Fruit fly (Drosophila melanogaster) whole organism, embryonic: ENCODE measurements around the gene CG17230.
A peak's percentile ranks its signal among the peaks of the same experiment; 100 is the strongest.

Experiments
- Asciz ChIP-seq: fragments of 200-800 bp; sonication (Bioruptor generic); optimal IDR thresholded peaks from 2 replicates; lab custom pipeline; 2017; ENCODE audit warnings: missing biosample characterization, mild to moderate bottlenecking, missing genetic modification characterization, missing genetic modification reagents
- Bdp1 ChIP-seq: fragments of 200-800 bp; sonication (Bioruptor generic); optimal IDR thresholded peaks from 3 replicates; lab custom pipeline; 2016; ENCODE audit warnings: missing biosample characterization, missing genetic modification characterization
- BtbVII ChIP-seq: fragments of 200-800 bp; sonication (Bioruptor generic); optimal IDR thresholded peaks from 3 replicates; lab custom pipeline; 2017; ENCODE audit warnings: missing biosample characterization, mild to moderate bottlenecking, missing genetic modification characterization
- C15 ChIP-seq: fragments of 200-800 bp; sonication (Bioruptor generic); IDR thresholded peaks from 3 replicates; pipeline ENCODE4 v1.3.6; 2022; ENCODE audit warnings: missing biosample characterization, missing genetic modification characterization
- CG10209 ChIP-seq: fragments of 200-800 bp; sonication (Bioruptor generic); optimal IDR thresholded peaks from 3 replicates; lab custom pipeline; 2017; ENCODE audit warnings: missing biosample characterization, mild to moderate bottlenecking, missing genetic modification characterization, missing genetic modification reagents
- CG11085 ChIP-seq: fragments of 200-800 bp; sonication (Bioruptor generic); IDR thresholded peaks from 2 replicates; pipeline ENCODE4 v1.3.6; 2022; ENCODE audit warnings: missing biosample characterization, missing genetic modification characterization
- CG11696 ChIP-seq: fragments of 200-800 bp; sonication (Bioruptor generic); IDR thresholded peaks from 2 replicates; pipeline ENCODE4 v1.3.6; 2022; ENCODE audit warnings: missing biosample characterization, missing genetic modification characterization
- CG12942 ChIP-seq: fragments of 200-800 bp; sonication (Bioruptor generic); optimal IDR thresholded peaks from 3 replicates; lab custom pipeline; 2016; ENCODE audit warnings: missing biosample characterization, missing genetic modification characterization
- CG13624 ChIP-seq: fragments of 200-800 bp; sonication (Bioruptor generic); optimal IDR thresholded peaks from 2 replicates; lab custom pipeline; 2016; ENCODE audit warnings: missing biosample characterization, missing genetic modification characterization
- CG14441 ChIP-seq: fragments of 200-800 bp; sonication (Bioruptor generic); IDR thresholded peaks from 2 replicates; pipeline ENCODE4 v1.3.6; 2022; ENCODE audit warnings: missing biosample characterization, missing genetic modification characterization
- CG14710 ChIP-seq: fragments of 200-800 bp; sonication (Bioruptor generic); optimal IDR thresholded peaks from 3 replicates; lab custom pipeline; 2019; ENCODE audit warnings: missing biosample characterization, mild to moderate bottlenecking, missing genetic modification characterization, moderate library complexity
- CG17361 ChIP-seq: fragments of 200-800 bp; sonication (Bioruptor generic); IDR thresholded peaks from 3 replicates; pipeline ENCODE4 v1.3.6; 2022; ENCODE audit warnings: missing biosample characterization, missing genetic modification characterization
- CG1792 ChIP-seq: fragments of 200-800 bp; sonication (Bioruptor generic); optimal IDR thresholded peaks from 2 replicates; lab custom pipeline; 2016; ENCODE audit warnings: missing biosample characterization, missing genetic modification characterization
- CG18764 ChIP-seq: fragments of 200-800 bp; sonication (Bioruptor generic); optimal IDR thresholded peaks from 3 replicates; lab custom pipeline; 2016; ENCODE audit warnings: missing biosample characterization, missing genetic modification characterization
- CG42726 ChIP-seq: fragments of 200-800 bp; sonication (Bioruptor generic); IDR thresholded peaks from 2 replicates; pipeline ENCODE4 v1.3.6; 2022; ENCODE audit warnings: missing biosample characterization, missing genetic modification characterization; ENCODE audit not compliant: partially characterized antibody
- CG43689 ChIP-seq: fragments of 200-800 bp; sonication (Bioruptor generic); IDR thresholded peaks from 2 replicates; pipeline ENCODE4 v1.3.6; 2022; ENCODE audit warnings: missing biosample characterization, missing genetic modification characterization
- CG4730 ChIP-seq: fragments of 200-800 bp; sonication (Bioruptor generic); IDR thresholded peaks from 2 replicates; pipeline ENCODE4 v1.3.6; 2022; ENCODE audit warnings: missing biosample characterization, missing genetic modification characterization
- CG6683 ChIP-seq: fragments of 200-800 bp; sonication (Bioruptor generic); optimal IDR thresholded peaks from 2 replicates; lab custom pipeline; 2017; ENCODE audit warnings: missing biosample characterization, mild to moderate bottlenecking, missing genetic modification characterization, missing genetic modification reagents
- CG7963 ChIP-seq: fragments of 200-800 bp; sonication (Bioruptor generic); IDR thresholded peaks from 3 replicates; pipeline ENCODE4 v1.3.6; 2022; ENCODE audit warnings: missing biosample characterization, missing genetic modification characterization; ENCODE audit not compliant: partially characterized antibody
- CG9215 ChIP-seq: fragments of 200-800 bp; sonication (Bioruptor generic); IDR thresholded peaks from 2 replicates; pipeline ENCODE4 v1.3.6; 2022; ENCODE audit warnings: missing biosample characterization, missing genetic modification characterization
- CG9609 ChIP-seq: fragments of 200-800 bp; sonication (Bioruptor generic); optimal IDR thresholded peaks from 3 replicates; lab custom pipeline; 2016; ENCODE audit warnings: missing biosample characterization, missing genetic modification characterization
- CkIIα-i1 ChIP-seq: fragments of 200-800 bp; sonication (Bioruptor generic); IDR thresholded peaks from 2 replicates; pipeline ENCODE4 v1.3.6; 2022; ENCODE audit warnings: missing biosample characterization, missing genetic modification characterization
- ERR ChIP-seq: fragments of 200-800 bp; sonication (Bioruptor generic); optimal IDR thresholded peaks from 2 replicates; lab custom pipeline; 2016; ENCODE audit warnings: missing biosample characterization, missing genetic modification characterization
- Gsc ChIP-seq: fragments of 200-800 bp; sonication (Bioruptor generic); IDR thresholded peaks from 2 replicates; pipeline ENCODE4 v1.3.6; 2022; ENCODE audit warnings: missing biosample characterization, missing genetic modification characterization
- H2.0 ChIP-seq: fragments of 200-800 bp; sonication (Bioruptor generic); IDR thresholded peaks from 2 replicates; pipeline ENCODE4 v1.3.6; 2022; ENCODE audit warnings: missing biosample characterization, missing genetic modification characterization
- Hand ChIP-seq: fragments of 200-800 bp; sonication (Bioruptor generic); optimal IDR thresholded peaks from 2 replicates; lab custom pipeline; 2017; ENCODE audit warnings: mild to moderate bottlenecking, missing biosample characterization, missing genetic modification reagents, missing genetic modification characterization
- Hr39 ChIP-seq: fragments of >200 bp; optimal IDR thresholded peaks from 2 replicates; lab custom pipeline; 2017
- Hr78 ChIP-seq, 2 experiments: fragments of 200-800 bp in 1 of 2; fragments of >200 bp in 1 of 2; sonication (Bioruptor generic) in 1 of 2; optimal IDR thresholded peaks; 2 replicates each; lab custom pipeline; 2017 to 2019; ENCODE audit warnings: missing biosample characterization in 2 of 2, missing genetic modification characterization in 2 of 2, mild to moderate bottlenecking in 1 of 2, moderate library complexity in 1 of 2
- Med ChIP-seq: fragments of 200-800 bp; sonication (Bioruptor generic); peaks from one replicate; lab custom pipeline; 2016; ENCODE audit warnings: missing biosample characterization, missing genetic modification characterization, mild to moderate bottlenecking, inconsistent platforms, moderate library complexity
- Meics ChIP-seq: fragments of 200-800 bp; sonication (Bioruptor generic); optimal IDR thresholded peaks from 2 replicates; lab custom pipeline; 2017; ENCODE audit warnings: missing biosample characterization, mild to moderate bottlenecking, missing genetic modification characterization
- NK7.1 ChIP-seq: fragments of 200-800 bp; sonication (Bioruptor generic); optimal IDR thresholded peaks from 3 replicates; lab custom pipeline; 2016; ENCODE audit warnings: missing biosample characterization, missing genetic modification characterization
- Oli ChIP-seq: fragments of 200-800 bp; sonication (Bioruptor generic); optimal IDR thresholded peaks from 2 replicates; lab custom pipeline; 2018; ENCODE audit warnings: missing biosample characterization, mild to moderate bottlenecking, missing genetic modification characterization, moderate library complexity
- PHDP ChIP-seq: fragments of 200-800 bp; sonication (Bioruptor generic); optimal IDR thresholded peaks from 3 replicates; lab custom pipeline; 2018; ENCODE audit warnings: missing biosample characterization, mild to moderate bottlenecking, missing genetic modification characterization, moderate library complexity
- Six4 ChIP-seq: fragments of 200-800 bp; sonication (Bioruptor generic); optimal IDR thresholded peaks from 2 replicates; lab custom pipeline; 2016; ENCODE audit warnings: missing biosample characterization, missing genetic modification characterization
- Sry-δ ChIP-seq: fragments of 200-800 bp; sonication (Bioruptor generic); optimal IDR thresholded peaks from 2 replicates; lab custom pipeline; 2016; ENCODE audit warnings: missing biosample characterization, missing genetic modification characterization
- ase ChIP-seq: fragments of 200-800 bp; sonication (Bioruptor generic); IDR thresholded peaks from 3 replicates; pipeline ENCODE4 v1.3.6; 2022; ENCODE audit warnings: missing biosample characterization, missing genetic modification characterization
- br ChIP-seq: fragments of >200 bp; optimal IDR thresholded peaks from 2 replicates; lab custom pipeline; 2017
- caup ChIP-seq: fragments of 200-800 bp; sonication (Bioruptor generic); optimal IDR thresholded peaks from 3 replicates; lab custom pipeline; 2017; ENCODE audit warnings: missing biosample characterization, mild to moderate bottlenecking, missing genetic modification characterization, moderate library complexity; ENCODE audit not compliant: severe bottlenecking
- fd64A ChIP-seq: fragments of 200-800 bp; sonication (Bioruptor generic); optimal IDR thresholded peaks from 3 replicates; lab custom pipeline; 2018; ENCODE audit warnings: missing biosample characterization, mild to moderate bottlenecking, missing genetic modification characterization
- gce ChIP-seq: fragments of 200-800 bp; sonication (Bioruptor generic); IDR thresholded peaks from 3 replicates; pipeline ENCODE4 v1.3.6; 2022; ENCODE audit warnings: missing biosample characterization, missing genetic modification characterization
- h ChIP-seq: fragments of >200 bp; optimal IDR thresholded peaks from 2 replicates; lab custom pipeline; 2017
- her ChIP-seq: fragments of 200-800 bp; sonication (Bioruptor generic); optimal IDR thresholded peaks from 2 replicates; lab custom pipeline; 2016; ENCODE audit warnings: missing biosample characterization, missing genetic modification characterization
- lbe ChIP-seq: fragments of 200-800 bp; sonication (Bioruptor generic); optimal IDR thresholded peaks from 2 replicates; lab custom pipeline; 2016; ENCODE audit warnings: missing biosample characterization, mild to moderate bottlenecking, missing genetic modification characterization
- mirr ChIP-seq: fragments of 200-800 bp; sonication (Bioruptor generic); optimal IDR thresholded peaks from 3 replicates; lab custom pipeline; 2018; ENCODE audit warnings: missing biosample characterization, mild to moderate bottlenecking, missing genetic modification characterization
- nau ChIP-seq: fragments of 200-800 bp; sonication (Bioruptor generic); optimal IDR thresholded peaks from 3 replicates; lab custom pipeline; 2017; ENCODE audit warnings: missing biosample characterization, mild to moderate bottlenecking, missing genetic modification characterization, missing genetic modification reagents
- phol ChIP-seq: fragments of 200-800 bp; sonication (Bioruptor generic); optimal IDR thresholded peaks from 3 replicates; lab custom pipeline; 2018; ENCODE audit warnings: missing biosample characterization, mild to moderate bottlenecking, missing genetic modification characterization, moderate library complexity
- ranshi ChIP-seq: fragments of 200-800 bp; sonication (Bioruptor generic); IDR thresholded peaks from 2 replicates; pipeline ENCODE4 v1.3.6; 2022; ENCODE audit warnings: missing biosample characterization, missing genetic modification characterization
- sr ChIP-seq: fragments of 200-800 bp; sonication (Bioruptor generic); IDR thresholded peaks from 3 replicates; pipeline ENCODE4 v1.3.6; 2022; ENCODE audit warnings: missing biosample characterization, missing genetic modification characterization
- tll ChIP-seq, 2 experiments: fragments of 200-800 bp in 1 of 2; fragments of >200 bp in 1 of 2; sonication (Bioruptor generic) in 1 of 2; optimal IDR thresholded peaks; 2 replicates each; lab custom pipeline; 2017 to 2019; ENCODE audit warnings: missing biosample characterization in 2 of 2, missing genetic modification characterization in 2 of 2, mild to moderate bottlenecking in 1 of 2, moderate library complexity in 1 of 2
- toy ChIP-seq: fragments of 200-800 bp; sonication (Bioruptor generic); IDR thresholded peaks from 2 replicates; pipeline ENCODE4 v1.3.6; 2022; ENCODE audit warnings: missing biosample characterization, missing genetic modification characterization
- wor ChIP-seq: fragments of 200-800 bp; sonication (Bioruptor generic); IDR thresholded peaks from 2 replicates; pipeline ENCODE4 v1.3.6; 2022; ENCODE audit warnings: missing biosample characterization, missing genetic modification characterization

CG17230 gene

DNA sequence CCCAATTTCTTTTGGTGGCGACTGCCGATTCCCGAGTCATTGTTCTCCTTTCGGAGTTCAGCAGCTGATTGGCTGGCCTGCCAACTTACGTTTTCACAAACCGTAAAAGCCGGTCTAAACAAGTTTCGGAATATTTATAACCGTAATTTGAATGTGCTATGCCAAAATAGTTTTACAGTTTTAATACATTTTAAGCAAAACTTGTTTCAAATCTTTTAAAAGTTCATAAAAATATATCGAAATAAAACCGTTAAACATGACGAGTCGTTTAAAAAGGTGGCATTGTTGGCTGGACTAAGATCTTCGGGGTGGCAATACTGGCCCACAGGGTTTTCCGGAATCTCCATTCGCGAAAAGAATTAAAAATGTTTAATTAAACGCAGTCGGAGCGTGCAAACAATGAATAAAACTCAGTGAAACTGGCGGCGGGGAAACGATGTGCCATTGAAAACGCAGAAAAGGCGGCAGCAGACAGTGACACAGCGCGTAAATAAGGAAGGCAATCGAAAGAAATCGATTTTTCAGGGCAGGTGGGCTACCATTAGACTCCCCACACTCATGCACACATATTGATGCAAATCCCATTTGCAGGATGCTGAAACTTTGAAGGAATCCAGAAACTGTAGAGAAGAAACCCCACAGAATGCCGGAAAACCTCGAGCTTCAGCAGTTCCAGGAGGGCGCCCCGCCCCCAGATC lies 1.9 kb upstream of the CG17230 start, which contains the start of the genes Exd2 and CG5281 (continued):
- TF ChIP-seq Oli (tag; lab: Kevin White, UChicago): peak; percentile 48
- no peak for TF ChIP-seq nau (GFP tag; lab: Kevin White, UChicago)
- peak; percentile 76 for TF ChIP-seq phol
- no peak for TF ChIP-seq br (lab: Kevin White, UChicago)
- TF ChIP-seq Meics (GFP tag; lab: Kevin White, UChicago): peak; percentile 62
- peak; percentile 16 for TF ChIP-seq CG13624
- no peak for TF ChIP-seq CG42726
- TF ChIP-seq CG7963 (GFP tag; lab: Robert Waterston, UW): no peak
- no peak for TF ChIP-seq ase (GFP tag; lab: Robert Waterston, UW)
- no peak for TF ChIP-seq BtbVII
- TF ChIP-seq Bdp1 (GFP tag; lab: Kevin White, UChicago): peak; percentile 27
- TF ChIP-seq lbe (GFP tag; lab: Kevin White, UChicago): no peak
- peak; percentile 7 for TF ChIP-seq mirr
- peak; percentile 65 for TF ChIP-seq PHDP (tag; lab: Kevin White, UChicago)
- no peak for TF ChIP-seq wor (GFP tag; lab: Robert Waterston, UW)
- no peak for TF ChIP-seq Hand (GFP tag; lab: Kevin White, UChicago)
- TF ChIP-seq CG17361 (GFP tag; lab: Robert Waterston, UW): peak; percentile 64; the same call in 2 of the 3 replicates
- no peak for TF ChIP-seq C15 (GFP tag; lab: Robert Waterston, UW)
- no peak for TF ChIP-seq h (lab: Kevin White, UChicago)
- peak; percentile 42 for TF ChIP-seq CG10209 (GFP tag; lab: Kevin White, UChicago)
- no peak for TF ChIP-seq toy
- TF ChIP-seq CG11085: no peak
- TF ChIP-seq CG9215 (GFP tag; lab: Robert Waterston, UW): no peak
- no peak for TF ChIP-seq Asciz (GFP tag; lab: Kevin White, UChicago)
- TF ChIP-seq CG14710: peak; percentile 94
- peak in 1 of 2 experiments; percentile 4 for TF ChIP-seq tll (GFP tag; optimal IDR thresholded peaks at IDR 0.05; lab: Kevin White, UChicago)
- TF ChIP-seq H2.0 (GFP tag; lab: Robert Waterston, UW): no peak; the same call in 1 of the 2 replicates
- TF ChIP-seq CG14441 (GFP tag; lab: Robert Waterston, UW): no peak
- TF ChIP-seq CG18764 (GFP tag; lab: Kevin White, UChicago): peak; percentile 41
- peak; percentile 93 for TF ChIP-seq Med
- TF ChIP-seq CG4730 (GFP tag; lab: Robert Waterston, UW): no peak
- TF ChIP-seq CG11696 (GFP tag; lab: Robert Waterston, UW): no peak
- peak; percentile 51 for TF ChIP-seq caup (GFP tag; lab: Kevin White, UChicago)
- TF ChIP-seq NK7.1: peak; percentile 15
- peak; percentile 69 for TF ChIP-seq Six4 (GFP tag; lab: Kevin White, UChicago)
- TF ChIP-seq ranshi (GFP tag; lab: Robert Waterston, UW): no peak
- TF ChIP-seq Sry-δ (GFP tag; lab: Kevin White, UChicago): peak; percentile 65
- TF ChIP-seq gce (GFP tag; lab: Robert Waterston, UW): no peak
- TF ChIP-seq CG12942 (GFP tag; lab: Kevin White, UChicago): peak; percentile 20
- no peak for TF ChIP-seq Hr39
- no peak for TF ChIP-seq CkIIα-i1
- no peak for TF ChIP-seq sr (GFP tag; lab: Robert Waterston, UW)
- TF ChIP-seq CG1792 (GFP tag; lab: Kevin White, UChicago): no peak
- TF ChIP-seq Hr78 (GFP tag; optimal IDR thresholded peaks at IDR 0.05; lab: Kevin White, UChicago): no peak
- no peak for TF ChIP-seq fd64A (GFP tag; lab: Kevin White, UChicago)
- TF ChIP-seq ERR (GFP tag; lab: Kevin White, UChicago): peak; percentile 37
- no peak for TF ChIP-seq CG43689
- TF ChIP-seq her: peak; percentile 24
- no peak for TF ChIP-seq CG6683
- no peak for TF ChIP-seq Gsc (GFP tag; lab: Robert Waterston, UW)
- TF ChIP-seq CG9609 (GFP tag; lab: Kevin White, UChicago): peak; percentile 37
